Worm (Caenorhabditis elegans): ENCODE data around the gene C06B8.2.

ce11 chrV:15466719-15467118 is 11.8 kb downstream of the C06B8.2 start:
- no peak for TF ChIP-seq mep-1 (tag; optimal IDR thresholded peaks at IDR 0.05)
- TF ChIP-seq sptf-1 (tag; optimal IDR thresholded peaks at IDR 0.05): no peak
- no peak for TF ChIP-seq nhr-237 (tag; optimal IDR thresholded peaks at IDR 0.05)
- no peak for TF ChIP-seq unc-62 (GFP tag; optimal IDR thresholded peaks at IDR 0.05)
- TF ChIP-seq ces-1 (GFP tag; optimal IDR thresholded peaks at IDR 0.05): no peak

Measured in whole organism, mixed stage, embryonic.